Fruit fly (Drosophila melanogaster): Measurements from ENCODE around the gene CG1394.

CG1394 gene

dm6 chrX:11149201-11149600, 21.3 kb downstream of the CG1394 start, which contains the start of gene Lint-1 (continued):
- TF ChIP-seq Hr51 (GFP tag; optimal IDR thresholded peaks at IDR 0.05), result no peak
- no peak for TF ChIP-seq hkb (optimal IDR thresholded peaks at IDR 0.05)
- TF ChIP-seq hkb (GFP tag; IDR thresholded peaks at IDR 0.05), result peak; percentile 14; the same call in 1 of the 2 replicates
- no peak for TF ChIP-seq CG10274 (GFP tag; optimal IDR thresholded peaks at IDR 0.05)
- TF ChIP-seq ssp (GFP tag; IDR thresholded peaks at IDR 0.05), result peak; percentile 39
- no peak for TF ChIP-seq CG7745 (tag; optimal IDR thresholded peaks at IDR 0.05)
- TF ChIP-seq CG7786 (GFP tag; optimal IDR thresholded peaks at IDR 0.05), result peak; percentile 23
- TF ChIP-seq CG2875 (GFP tag; optimal IDR thresholded peaks at IDR 0.05), result no peak
- TF ChIP-seq D19B (GFP tag; optimal IDR thresholded peaks at IDR 0.05), result no peak
- TF ChIP-seq CG4820 (GFP tag; optimal IDR thresholded peaks at IDR 0.05), result no peak
- no peak for TF ChIP-seq CG8478 (optimal IDR thresholded peaks at IDR 0.05)
- TF ChIP-seq Adf1 (GFP tag; IDR thresholded peaks at IDR 0.05), result no peak
- no peak for TF ChIP-seq CG33557 (GFP tag; optimal IDR thresholded peaks at IDR 0.05)
- TF ChIP-seq CG4328 (GFP tag; optimal IDR thresholded peaks at IDR 0.05), result no peak
- TF ChIP-seq NK7.1 (GFP tag; optimal IDR thresholded peaks at IDR 0.05), result no peak
- no peak for TF ChIP-seq CG32772 (GFP tag; IDR thresholded peaks at IDR 0.05)
- no peak for TF ChIP-seq CG34422 (GFP tag; IDR thresholded peaks at IDR 0.05)
- no peak for TF ChIP-seq Dek (tag; optimal IDR thresholded peaks at IDR 0.05)
- no peak for TF ChIP-seq gcm2 (GFP tag; optimal IDR thresholded peaks at IDR 0.05)
- TF ChIP-seq CG14965 (GFP tag; optimal IDR thresholded peaks at IDR 0.05; ENCODE audit: borderline replicate concordance), result no peak
- TF ChIP-seq CG7372 (GFP tag; IDR thresholded peaks at IDR 0.05), result no peak
- TF ChIP-seq BEAF-32 (GFP tag; optimal IDR thresholded peaks at IDR 0.05), result peak; percentile 37
- TF ChIP-seq p53 (GFP tag; optimal IDR thresholded peaks at IDR 0.05), result no peak
- no peak for TF ChIP-seq ase (GFP tag; IDR thresholded peaks at IDR 0.05)
- no peak for TF ChIP-seq ap (GFP tag; IDR thresholded peaks at IDR 0.05)
- TF ChIP-seq br (optimal IDR thresholded peaks at IDR 0.05), result no peak
- no peak for TF ChIP-seq CG10654 (GFP tag; optimal IDR thresholded peaks at IDR 0.05)
- peak; percentile 12 for TF ChIP-seq zfh2 (GFP tag; optimal IDR thresholded peaks at IDR 0.05)
- no peak for TF ChIP-seq Blimp-1 (GFP tag; optimal IDR thresholded peaks at IDR 0.05)
- TF ChIP-seq CG1792 (GFP tag; optimal IDR thresholded peaks at IDR 0.05), result no peak
- no peak for TF ChIP-seq Doc2 (GFP tag; IDR thresholded peaks at IDR 0.05)
- TF ChIP-seq tin (GFP tag; optimal IDR thresholded peaks at IDR 0.05), result no peak
- no peak for TF ChIP-seq CG15696 (tag; optimal IDR thresholded peaks at IDR 0.05)
- no peak for TF ChIP-seq Spps (tag; optimal IDR thresholded peaks at IDR 0.05)
- no peak for TF ChIP-seq HLH3B (GFP tag; IDR thresholded peaks at IDR 0.05)
- no peak for TF ChIP-seq btn (GFP tag; optimal IDR thresholded peaks at IDR 0.05)
- 0 out of 3 replicates have a peak, but pooled peaks have one; percentile 22 for TF ChIP-seq Optix (GFP tag; IDR thresholded peaks at IDR 0.05)
- no peak for TF ChIP-seq CG1647 (GFP tag; optimal IDR thresholded peaks at IDR 0.05)
- TF ChIP-seq unc-4 (GFP tag; IDR thresholded peaks at IDR 0.05; ENCODE audit: partially characterized antibody), result no peak
- 0 out of 2 replicates have a peak, but pooled peaks have one; percentile 25 for TF ChIP-seq seq (GFP tag; IDR thresholded peaks at IDR 0.05)
- no peak for TF ChIP-seq fd96Cb (tag; optimal IDR thresholded peaks at IDR 0.05)
- TF ChIP-seq shn (GFP tag; optimal IDR thresholded peaks at IDR 0.05), result peak; percentile 26
- TF ChIP-seq tna (GFP tag; IDR thresholded peaks at IDR 0.05; ENCODE audit: partially characterized antibody), result no peak
- no peak for TF ChIP-seq Hr39 (optimal IDR thresholded peaks at IDR 0.05)
- no peak for TF ChIP-seq CG9727 (GFP tag; optimal IDR thresholded peaks at IDR 0.05)
- TF ChIP-seq otp (GFP tag; IDR thresholded peaks at IDR 0.05), result no peak
- no peak for TF ChIP-seq Meics (GFP tag; optimal IDR thresholded peaks at IDR 0.05)
- no peak for TF ChIP-seq esg (GFP tag; conservative IDR thresholded peaks at IDR 0.05)
- TF ChIP-seq CkIIα-i1 (GFP tag; IDR thresholded peaks at IDR 0.05), result no peak
- TF ChIP-seq ash1 (GFP tag; optimal IDR thresholded peaks at IDR 0.05), result no peak
- TF ChIP-seq CG5245 (GFP tag; optimal IDR thresholded peaks at IDR 0.05), result no peak
- TF ChIP-seq trem (tag; optimal IDR thresholded peaks at IDR 0.05), result no peak
- TF ChIP-seq CG11247 (GFP tag; IDR thresholded peaks at IDR 0.05), result no peak
